Fruit fly (Drosophila melanogaster) whole organism, embryonic: ENCODE data around the gene spd-2.
A peak's percentile ranks its signal among the peaks of the same experiment; 100 is the strongest.

Experiments
- Aef1 ChIP-seq: fragments of 200-800 bp; sonication (Bioruptor generic); IDR thresholded peaks from 3 replicates; pipeline ENCODE4 v1.3.6; 2022; ENCODE audit warnings: missing biosample characterization, missing genetic modification characterization
- CG10209 ChIP-seq: fragments of 200-800 bp; sonication (Bioruptor generic); optimal IDR thresholded peaks from 3 replicates; lab custom pipeline; 2017; ENCODE audit warnings: missing biosample characterization, mild to moderate bottlenecking, missing genetic modification characterization, missing genetic modification reagents
- CG11696 ChIP-seq: fragments of 200-800 bp; sonication (Bioruptor generic); IDR thresholded peaks from 2 replicates; pipeline ENCODE4 v1.3.6; 2022; ENCODE audit warnings: missing biosample characterization, missing genetic modification characterization
- CG12071 ChIP-seq: fragments of 200-800 bp; sonication (Bioruptor generic); optimal IDR thresholded peaks from 3 replicates; lab custom pipeline; 2018; ENCODE audit warnings: missing biosample characterization, mild to moderate bottlenecking, missing genetic modification characterization
- CG14667 ChIP-seq: fragments of 200-800 bp; sonication (Bioruptor generic); IDR thresholded peaks from 2 replicates; pipeline ENCODE4 v1.3.6; 2022; ENCODE audit warnings: missing biosample characterization, missing genetic modification characterization
- CG15011 ChIP-seq: fragments of 200-800 bp; sonication (Bioruptor generic); optimal IDR thresholded peaks from 3 replicates; lab custom pipeline; 2018; ENCODE audit warnings: missing biosample characterization, mild to moderate bottlenecking, missing genetic modification characterization
- CG16863 ChIP-seq: fragments of 200-800 bp; sonication (Bioruptor generic); optimal IDR thresholded peaks from 3 replicates; lab custom pipeline; 2016; ENCODE audit warnings: missing biosample characterization, missing genetic modification characterization
- CG2875 ChIP-seq: fragments of 200-800 bp; sonication (Bioruptor generic); optimal IDR thresholded peaks from 2 replicates; lab custom pipeline; 2017; ENCODE audit warnings: missing biosample characterization, mild to moderate bottlenecking, missing genetic modification characterization, missing genetic modification reagents
- CG3065 ChIP-seq: fragments of 200-800 bp; sonication (Bioruptor generic); optimal IDR thresholded peaks from 2 replicates; lab custom pipeline; 2016; ENCODE audit warnings: missing biosample characterization, missing genetic modification characterization
- CG31365 ChIP-seq: fragments of 200-800 bp; sonication (Bioruptor generic); optimal IDR thresholded peaks from 2 replicates; lab custom pipeline; 2018; ENCODE audit warnings: missing biosample characterization, mild to moderate bottlenecking, missing genetic modification characterization
- CG31441 ChIP-seq: fragments of 200-800 bp; sonication (Bioruptor generic); IDR thresholded peaks from 2 replicates; pipeline ENCODE4 v1.3.6; 2022; ENCODE audit warnings: missing biosample characterization, missing genetic modification characterization
- CG32532 ChIP-seq: fragments of 200-800 bp; sonication (Bioruptor generic); IDR thresholded peaks from 2 replicates; pipeline ENCODE4 v1.3.6; 2022; ENCODE audit warnings: missing biosample characterization, missing genetic modification characterization
- CG34376 ChIP-seq: fragments of 200-800 bp; sonication (Bioruptor generic); optimal IDR thresholded peaks from 2 replicates; lab custom pipeline; 2018; ENCODE audit warnings: missing biosample characterization, mild to moderate bottlenecking, missing genetic modification characterization
- CG4707 ChIP-seq: fragments of 200-800 bp; sonication (Bioruptor generic); optimal IDR thresholded peaks from 2 replicates; lab custom pipeline; 2018; ENCODE audit warnings: missing biosample characterization, mild to moderate bottlenecking, missing genetic modification characterization, moderate library complexity
- CG4820 ChIP-seq: fragments of 200-800 bp; sonication (Bioruptor generic); optimal IDR thresholded peaks from 3 replicates; lab custom pipeline; 2016; ENCODE audit warnings: missing biosample characterization, missing genetic modification characterization
- CG6813 ChIP-seq: fragments of 200-800 bp; sonication (Bioruptor generic); optimal IDR thresholded peaks from 2 replicates; lab custom pipeline; 2017; ENCODE audit warnings: missing biosample characterization, missing genetic modification characterization, mild to moderate bottlenecking, moderate library complexity, missing genetic modification reagents
- CG7786 ChIP-seq: fragments of 200-800 bp; sonication (Bioruptor generic); optimal IDR thresholded peaks from 2 replicates; lab custom pipeline; 2016; ENCODE audit warnings: missing biosample characterization, missing genetic modification characterization
- CG9609 ChIP-seq: fragments of 200-800 bp; sonication (Bioruptor generic); optimal IDR thresholded peaks from 3 replicates; lab custom pipeline; 2016; ENCODE audit warnings: missing biosample characterization, missing genetic modification characterization
- CG9817 ChIP-seq: fragments of 200-800 bp; sonication (Bioruptor generic); optimal IDR thresholded peaks from 2 replicates; lab custom pipeline; 2018; ENCODE audit warnings: missing biosample characterization, mild to moderate bottlenecking, missing genetic modification characterization, moderate library complexity
- CrebB ChIP-seq: fragments of 200-800 bp; sonication (Bioruptor generic); optimal IDR thresholded peaks from 3 replicates; lab custom pipeline; 2018; ENCODE audit warnings: missing biosample characterization, mild to moderate bottlenecking, missing genetic modification characterization
- Doc2 ChIP-seq: fragments of 200-800 bp; sonication (Bioruptor generic); IDR thresholded peaks from 2 replicates; pipeline ENCODE4 v1.3.6; 2022; ENCODE audit warnings: missing biosample characterization, missing genetic modification characterization
- E2f1 ChIP-seq: fragments of 200-800 bp; sonication (Bioruptor generic); IDR thresholded peaks from 2 replicates; pipeline ENCODE4 v1.3.6; 2022; ENCODE audit warnings: missing biosample characterization, missing genetic modification characterization
- Hmr ChIP-seq: fragments of 200-800 bp; sonication (Bioruptor generic); optimal IDR thresholded peaks from 3 replicates; lab custom pipeline; 2017; ENCODE audit warnings: mild to moderate bottlenecking, missing biosample characterization, missing genetic modification reagents, missing genetic modification characterization
- Mrtf ChIP-seq: fragments of 200-800 bp; sonication (Bioruptor generic); IDR thresholded peaks from 3 replicates; pipeline ENCODE4 v1.3.6; 2022; ENCODE audit warnings: missing biosample characterization, missing genetic modification characterization
- NC2α ChIP-seq: fragments of 200-800 bp; sonication (Bioruptor generic); optimal IDR thresholded peaks from 2 replicates; lab custom pipeline; 2016; ENCODE audit warnings: missing biosample characterization, missing genetic modification characterization
- Poxn ChIP-seq: fragments of 200-800 bp; sonication (Bioruptor generic); IDR thresholded peaks from 2 replicates; pipeline ENCODE4 v1.3.6; 2022; ENCODE audit warnings: missing biosample characterization, missing genetic modification characterization
- Ravus ChIP-seq: fragments of 200-800 bp; sonication (Bioruptor generic); IDR thresholded peaks from 2 replicates; pipeline ENCODE4 v1.3.6; 2022; ENCODE audit warnings: missing biosample characterization, missing genetic modification characterization
- TFAM ChIP-seq: fragments of 200-800 bp; sonication (Bioruptor generic); optimal IDR thresholded peaks from 2 replicates; lab custom pipeline; 2017; ENCODE audit warnings: missing biosample characterization, missing genetic modification characterization, inconsistent platforms
- Tbp ChIP-seq: fragments of >200 bp; optimal IDR thresholded peaks from 2 replicates; lab custom pipeline; 2018; ENCODE audit warnings: missing biosample characterization, missing genetic modification characterization
- ara ChIP-seq: fragments of 200-800 bp; sonication (Bioruptor generic); IDR thresholded peaks from 2 replicates; pipeline ENCODE4 v1.3.6; 2022; ENCODE audit warnings: missing biosample characterization, missing genetic modification characterization
- cas ChIP-seq: fragments of 200-800 bp; sonication (Bioruptor generic); IDR thresholded peaks from 2 replicates; pipeline ENCODE4 v1.3.6; 2022; ENCODE audit warnings: missing biosample characterization, missing genetic modification characterization
- chif ChIP-seq, 2 experiments: fragments of 200-800 bp; sonication (Bioruptor generic); optimal IDR thresholded peaks; 3 replicates each; lab custom pipeline; 2016; ENCODE audit warnings: missing biosample characterization in 2 of 2, missing genetic modification characterization in 2 of 2
- chinmo ChIP-seq: fragments of 200-800 bp; sonication (Bioruptor generic); IDR thresholded peaks from 4 replicates; pipeline ENCODE4 v1.3.6; 2022; ENCODE audit warnings: missing biosample characterization, missing genetic modification characterization; ENCODE audit not compliant: partially characterized antibody
- croc ChIP-seq: fragments of 200-800 bp; sonication (Bioruptor generic); conservative IDR thresholded peaks from 3 replicates; pipeline ENCODE4 v1.3.6; 2022; ENCODE audit warnings: missing biosample characterization, missing genetic modification characterization
- dpn ChIP-seq, 2 experiments: fragments of 200-800 bp; sonication (Bioruptor generic); optimal IDR thresholded peaks; 3 replicates each; lab custom pipeline; 2016; ENCODE audit warnings: missing biosample characterization in 2 of 2, missing genetic modification characterization in 2 of 2
- ems ChIP-seq: fragments of 200-800 bp; sonication (Bioruptor generic); optimal IDR thresholded peaks from 3 replicates; lab custom pipeline; 2016; ENCODE audit warnings: missing biosample characterization, missing genetic modification characterization
- eve ChIP-seq, 2 experiments: fragments of >200 bp; optimal IDR thresholded peaks; 2 replicates each; lab custom pipeline; 2017; ENCODE audit warnings: missing biosample characterization in 2 of 2, missing genetic modification characterization in 2 of 2
- exex ChIP-seq: fragments of 200-800 bp; sonication (Bioruptor generic); optimal IDR thresholded peaks from 4 replicates; lab custom pipeline; 2018; ENCODE audit warnings: missing biosample characterization, mild to moderate bottlenecking, missing genetic modification characterization, moderate library complexity
- gcm2 ChIP-seq: fragments of 200-800 bp; sonication (Bioruptor generic); optimal IDR thresholded peaks from 2 replicates; lab custom pipeline; 2016; ENCODE audit warnings: missing biosample characterization, missing genetic modification characterization
- hkb ChIP-seq, 2 experiments: fragments of 200-800 bp in 1 of 2; fragments of >200 bp in 1 of 2; sonication (Bioruptor generic) in 1 of 2; IDR thresholded peaks in 1 of 2; optimal IDR thresholded peaks in 1 of 2; 2 replicates each; pipeline versions ENCODE4 v1.3.6 to Lab custom; 2017 to 2022; ENCODE audit warnings: missing biosample characterization in 1 of 2, missing genetic modification characterization in 1 of 2
- insv ChIP-seq, 2 experiments: fragments of 200-800 bp; sonication (Bioruptor generic); optimal IDR thresholded peaks; 3 replicates each; lab custom pipeline; 2016 to 2018; ENCODE audit warnings: missing biosample characterization in 2 of 2, missing genetic modification characterization in 2 of 2
- lola ChIP-seq, 3 experiments: fragments of >200 bp in 2 of 3; fragments of 200-800 bp in 1 of 3; sonication (Bioruptor generic) in 1 of 3; optimal IDR thresholded peaks; 2 replicates each; lab custom pipeline; 2017 to 2019; ENCODE audit warnings: missing biosample characterization in 3 of 3, missing genetic modification characterization in 3 of 3, mild to moderate bottlenecking in 1 of 3, moderate library complexity in 1 of 3
- nom ChIP-seq: fragments of 200-800 bp; sonication (Bioruptor generic); optimal IDR thresholded peaks from 2 replicates; lab custom pipeline; 2017; ENCODE audit warnings: missing biosample characterization, missing genetic modification characterization, mild to moderate bottlenecking, moderate library complexity, missing genetic modification reagents
- phol ChIP-seq: fragments of 200-800 bp; sonication (Bioruptor generic); optimal IDR thresholded peaks from 3 replicates; lab custom pipeline; 2018; ENCODE audit warnings: missing biosample characterization, mild to moderate bottlenecking, missing genetic modification characterization, moderate library complexity
- ranshi ChIP-seq: fragments of 200-800 bp; sonication (Bioruptor generic); IDR thresholded peaks from 2 replicates; pipeline ENCODE4 v1.3.6; 2022; ENCODE audit warnings: missing biosample characterization, missing genetic modification characterization
- slou ChIP-seq: fragments of 200-800 bp; sonication (Bioruptor generic); optimal IDR thresholded peaks from 3 replicates; lab custom pipeline; 2016; ENCODE audit warnings: missing biosample characterization, missing genetic modification characterization
- tll ChIP-seq, 2 experiments: fragments of 200-800 bp in 1 of 2; fragments of >200 bp in 1 of 2; sonication (Bioruptor generic) in 1 of 2; optimal IDR thresholded peaks; 2 replicates each; lab custom pipeline; 2017 to 2019; ENCODE audit warnings: missing biosample characterization in 2 of 2, missing genetic modification characterization in 2 of 2, mild to moderate bottlenecking in 1 of 2, moderate library complexity in 1 of 2
- toy ChIP-seq: fragments of 200-800 bp; sonication (Bioruptor generic); IDR thresholded peaks from 2 replicates; pipeline ENCODE4 v1.3.6; 2022; ENCODE audit warnings: missing biosample characterization, missing genetic modification characterization
- twi ChIP-seq: fragments of 200-800 bp; optimal IDR thresholded peaks from 2 replicates; lab custom pipeline; 2019; ENCODE audit warnings: missing biosample characterization, mild to moderate bottlenecking, missing genetic modification characterization, moderate library complexity
- yki ChIP-seq: fragments of >200 bp; optimal IDR thresholded peaks from 3 replicates; lab custom pipeline; 2018

The spd-2 gene

dm6 chr3L:16635566-16636210 lies 40.9 kb upstream of the spd-2 start (continued):
- TF ChIP-seq CG9609 (GFP tag; lab: Kevin White, UChicago) (no peak), CrebB (tag; lab: Kevin White, UChicago) (no peak), Aef1 (GFP tag; lab: Robert Waterston, UW) (no peak), CG31365 (tag; lab: Kevin White, UChicago) (no peak), insv (GFP tag; optimal IDR thresholded peaks at IDR 0.05; lab: Kevin White, UChicago) (no peak), Hmr (GFP tag; lab: Kevin White, UChicago) (no peak), chinmo (no peak), CG31441 (GFP tag; lab: Robert Waterston, UW) (peak; percentile 55), CG11696 (GFP tag; lab: Robert Waterston, UW) (no peak), chif (GFP tag; optimal IDR thresholded peaks at IDR 0.05; lab: Kevin White, UChicago) (peak in 1 of 2 experiments; percentile 6), CG10209 (peak; percentile 25), croc (GFP tag; lab: Robert Waterston, UW) (peak; percentile 20; the same call in 1 of the 3 replicates), slou (no peak), CG3065 (GFP tag; lab: Kevin White, UChicago) (no peak), nom (no peak), CG4707 (GFP tag; lab: Kevin White, UChicago) (no peak), CG12071 (GFP tag; lab: Kevin White, UChicago) (no peak), CG6813 (GFP tag; lab: Kevin White, UChicago) (no peak), CG32532 (0 out of 2 replicates have a peak, but pooled peaks have one; percentile 27), Doc2 (no peak), CG7786 (GFP tag; lab: Kevin White, UChicago) (no peak), CG16863 (GFP tag; lab: Kevin White, UChicago) (no peak), CG15011 (GFP tag; lab: Kevin White, UChicago) (no peak), Poxn (no peak), E2f1 (GFP tag; lab: Robert Waterston, UW) (0 out of 2 replicates have a peak, but pooled peaks have one; percentile 22), ara (GFP tag; lab: Robert Waterston, UW) (no peak), twi (tag; lab: Kevin White, UChicago) (no peak), lola (GFP tag; optimal IDR thresholded peaks at IDR 0.05; lab: Kevin White, UChicago) (peak in 1 of 3 experiments; percentile 59), ranshi (GFP tag; lab: Robert Waterston, UW) (no peak), Ravus (GFP tag; lab: Robert Waterston, UW) (no peak), exex (tag; lab: Kevin White, UChicago) (no peak), tll (GFP tag; optimal IDR thresholded peaks at IDR 0.05; lab: Kevin White, UChicago) (no peak), eve (GFP tag; optimal IDR thresholded peaks at IDR 0.05; lab: Kevin White, UChicago) (peak in 1 of 2 experiments; percentile 7), CG14667 (GFP tag; lab: Robert Waterston, UW) (no peak), ems (GFP tag; lab: Kevin White, UChicago) (no peak), NC2α (GFP tag; lab: Kevin White, UChicago) (no peak), toy (GFP tag; lab: Robert Waterston, UW) (no peak), Mrtf (GFP tag; lab: Robert Waterston, UW) (0 out of 3 replicates have a peak, but pooled peaks have one; percentile 18), cas (GFP tag; lab: Robert Waterston, UW) (no peak), TFAM (GFP tag; lab: Kevin White, UChicago) (no peak), yki (lab: Kevin White, UChicago) (no peak), CG9817 (no peak), CG2875 (GFP tag; lab: Kevin White, UChicago) (peak; percentile 3), Tbp (GFP tag; lab: Kevin White, UChicago) (no peak), gcm2 (GFP tag; lab: Kevin White, UChicago) (no peak), dpn (GFP tag; optimal IDR thresholded peaks at IDR 0.05; lab: Kevin White, UChicago) (peak in 1 of 2 experiments; percentile 15), hkb (optimal IDR thresholded peaks at IDR 0.05; lab: Kevin White, UChicago) (no peak), hkb (GFP tag; IDR thresholded peaks at IDR 0.05; lab: Robert Waterston, UW) (no peak), CG4820 (GFP tag; lab: Kevin White, UChicago) (no peak), CG34376 (GFP tag; lab: Kevin White, UChicago) (no peak), phol (peak; percentile 37)
